Fruit fly (Drosophila melanogaster) whole organism, prepupa: Measurements from ENCODE around the gene eIF3l.

Experiments used
- Blimp-1 ChIP-seq: fragments of 200-800 bp; sonication (Bioruptor generic); optimal IDR thresholded peaks from 3 replicates; lab custom pipeline; 2017; ENCODE audit warnings: missing biosample characterization, missing genetic modification characterization, mild to moderate bottlenecking, moderate library complexity, missing genetic modification reagents
- CG10631 ChIP-seq: fragments of 200-800 bp; sonication (Bioruptor generic); optimal IDR thresholded peaks from 2 replicates; lab custom pipeline; 2016; ENCODE audit warnings: missing biosample characterization, missing genetic modification characterization
- CG10669 ChIP-seq: fragments of 200-800 bp; sonication (Bioruptor generic); optimal IDR thresholded peaks from 3 replicates; lab custom pipeline; 2018; ENCODE audit warnings: missing biosample characterization, mild to moderate bottlenecking, missing genetic modification characterization, moderate library complexity
- CG32006 ChIP-seq: fragments of 200-800 bp; sonication (Bioruptor generic); optimal IDR thresholded peaks from 3 replicates; lab custom pipeline; 2017; ENCODE audit warnings: missing biosample characterization, mild to moderate bottlenecking, missing genetic modification characterization
- CG3919 ChIP-seq: fragments of 200-800 bp; sonication (Bioruptor generic); optimal IDR thresholded peaks from 3 replicates; lab custom pipeline; 2016; ENCODE audit warnings: missing biosample characterization, missing genetic modification characterization
- CG6276 ChIP-seq: fragments of 200-800 bp; sonication (Bioruptor generic); optimal IDR thresholded peaks from 2 replicates; lab custom pipeline; 2017; ENCODE audit warnings: missing biosample characterization, mild to moderate bottlenecking, missing genetic modification characterization
- CG6792 ChIP-seq: fragments of 200-800 bp; sonication (Bioruptor generic); optimal IDR thresholded peaks from 3 replicates; lab custom pipeline; 2016; ENCODE audit warnings: missing biosample characterization, missing genetic modification characterization
- Lpt ChIP-seq: fragments of 200-800 bp; sonication (Bioruptor generic); optimal IDR thresholded peaks from 3 replicates; lab custom pipeline; 2016; ENCODE audit warnings: missing biosample characterization, missing genetic modification characterization
- esn ChIP-seq: fragments of 200-800 bp; sonication (Bioruptor generic); optimal IDR thresholded peaks from 2 replicates; lab custom pipeline; 2016; ENCODE audit warnings: missing biosample characterization, mild to moderate bottlenecking, missing genetic modification characterization, moderate library complexity
- lz ChIP-seq: fragments of 200-800 bp; sonication (Bioruptor generic); optimal IDR thresholded peaks from 3 replicates; lab custom pipeline; 2016; ENCODE audit warnings: missing biosample characterization, missing genetic modification characterization

dm6 chr3L:12145709-12146694 lies at the start of gene eIF3l, which contains the start of gene Nrx-IV:
- no peak for TF ChIP-seq CG6276
- TF ChIP-seq CG10669, result no peak
- no peak for TF ChIP-seq Blimp-1
- TF ChIP-seq lz (GFP tag; lab: Kevin White, UChicago), result no peak
- TF ChIP-seq CG10631 (GFP tag; lab: Kevin White, UChicago), result no peak
- no peak for TF ChIP-seq CG6792
- TF ChIP-seq CG32006 (GFP tag; lab: Kevin White, UChicago), result no peak
- peak; percentile 16 for TF ChIP-seq esn
- TF ChIP-seq Lpt (GFP tag; lab: Kevin White, UChicago), result no peak
- no peak for TF ChIP-seq CG3919
